Worm (Caenorhabditis elegans) whole organism, L1 larva: ENCODE data around the gene fndc-1.

Source experiments
- elt-3 ChIP-seq, 6 experiments: fragments of 150-350 bp in 1 of 6; sonication (generic microtip); optimal IDR thresholded peaks; 2 replicates each; lab custom pipeline; 2017 to 2018; ENCODE audit warnings: missing biosample characterization in 6 of 6, missing genetic modification characterization in 6 of 6, inconsistent platforms in 1 of 6
- fkh-8 ChIP-seq: sonication (generic microtip); optimal IDR thresholded peaks from 2 replicates; lab custom pipeline; 2016; ENCODE audit warnings: mild to moderate bottlenecking, missing genetic modification characterization, missing compliant biosample characterization
- grh-1 ChIP-seq: fragments of 200-800 bp; sonication (Bioruptor generic); IDR thresholded peaks from 2 replicates; pipeline ENCODE4 v1.3.6; 2022; ENCODE audit warnings: missing genetic modification reagents, missing genetic modification characterization, missing compliant biosample characterization
- irx-1 ChIP-seq: sonication (generic microtip); optimal IDR thresholded peaks from 2 replicates; lab custom pipeline; 2016; ENCODE audit warnings: missing genetic modification characterization, missing compliant biosample characterization
- nhr-84 ChIP-seq: sonication (generic microtip); optimal IDR thresholded peaks from 2 replicates; lab custom pipeline; 2017; ENCODE audit warnings: missing biosample characterization, missing genetic modification characterization
- snpc-4 ChIP-seq: fragments of 150-350 bp; optimal IDR thresholded peaks from 2 replicates; lab custom pipeline; 2014; ENCODE audit warnings: missing biosample characterization, missing genetic modification characterization

- no peak for TF ChIP-seq nhr-84 (tag; lab: Kevin White, UChicago)
- no peak for TF ChIP-seq snpc-4
- TF ChIP-seq fkh-8 (tag; lab: Kevin White, UChicago): no peak
- no peak for TF ChIP-seq elt-3 (tag; optimal IDR thresholded peaks at IDR 0.05; lab: Kevin White, UChicago)
- TF ChIP-seq irx-1 (tag; lab: Kevin White, UChicago): no peak
- no peak for TF ChIP-seq grh-1 (GFP tag; lab: Robert Waterston, UW)
Measured at ce11 chrII:11281666-11282065, 44.5 kb upstream of the fndc-1 start, which contains the start of gene unc-130.
